Worm (Caenorhabditis elegans) whole organism, dauer: ENCODE measurements around the gene rnh-2.

Experiments
- unc-62 ChIP-seq: sonication (generic microtip); optimal IDR thresholded peaks from 2 replicates; lab custom pipeline; 2017; ENCODE audit warnings: missing biosample characterization, missing genetic modification reagents, missing genetic modification characterization

The rnh-2 gene

ce11 chrII:8551100-8551499, 34.1 kb downstream of the rnh-2 start:
- TF ChIP-seq unc-62: no peak

ce11 chrII:8554568-8554967, 37.6 kb downstream of the rnh-2 start:
- no peak for TF ChIP-seq unc-62

ce11 chrII:8556166-8556565, 39.2 kb downstream of the rnh-2 start, which contains the start of gene glb-27:
TSS of gene glb-27 (minus strand) at chrII:8556266.
- TF ChIP-seq unc-62: no peak

ce11 chrII:8559188-8559587, 42.2 kb downstream of the rnh-2 start:
- no peak for TF ChIP-seq unc-62

ce11 chrII:8561227-8561626, 44.3 kb downstream of the rnh-2 start, which contains the start of gene iff-2:
TSS of gene iff-2 (minus strand) at chrII:8561367.
- TF ChIP-seq unc-62: no peak

ce11 chrII:8562002-8562401, 45.1 kb downstream of the rnh-2 start, which contains the start of gene F54C9.14:
TSS of gene F54C9.14 (plus strand) at chrII:8562302.
- no peak for TF ChIP-seq unc-62

- no peak for TF ChIP-seq unc-62
Observed at ce11 chrII:8566039-8566438, 49.1 kb downstream of the rnh-2 start, which contains the start of gene stc-1. TSS of gene stc-1 (minus strand) at chrII:8566139.

- no peak for TF ChIP-seq unc-62
Observed at ce11 chrII:8566806-8567266, 49.9 kb downstream of the rnh-2 start, which contains the start of gene F54C9.3. TSS of gene F54C9.3 (minus strand) at chrII:8566856.
